Fruit fly (Drosophila melanogaster) whole organism, prepupa: ENCODE measurements around the gene CG31612.
A peak's percentile ranks its signal among the peaks of the same experiment; 100 is the strongest.

Experiments
- CG10669 ChIP-seq: fragments of 200-800 bp; sonication (Bioruptor generic); optimal IDR thresholded peaks from 3 replicates; lab custom pipeline; 2018; ENCODE audit warnings: missing biosample characterization, mild to moderate bottlenecking, missing genetic modification characterization, moderate library complexity
- CG11294 ChIP-seq: fragments of 200-800 bp; sonication (Bioruptor generic); IDR thresholded peaks from 2 replicates; pipeline ENCODE4 v1.3.6; 2022; ENCODE audit warnings: missing biosample characterization, missing genetic modification characterization
- CG11762 ChIP-seq: fragments of 200-800 bp; sonication (Bioruptor generic); optimal IDR thresholded peaks from 3 replicates; lab custom pipeline; 2016; ENCODE audit warnings: missing biosample characterization, missing genetic modification characterization; ENCODE audit not compliant: insufficient read depth
- CG1621 ChIP-seq: fragments of 200-800 bp; sonication (Bioruptor generic); optimal IDR thresholded peaks from 3 replicates; lab custom pipeline; 2018; ENCODE audit warnings: missing biosample characterization, mild to moderate bottlenecking, missing genetic modification characterization
- CG16779 ChIP-seq: fragments of 200-800 bp; sonication (Bioruptor generic); optimal IDR thresholded peaks from 3 replicates; lab custom pipeline; 2017; ENCODE audit warnings: missing biosample characterization, mild to moderate bottlenecking, missing genetic modification characterization
- CG3032 ChIP-seq: fragments of 200-800 bp; optimal IDR thresholded peaks from 2 replicates; lab custom pipeline; 2019; ENCODE audit warnings: missing biosample characterization, mild to moderate bottlenecking, missing genetic modification characterization, moderate library complexity
- CG31627 ChIP-seq: fragments of 200-800 bp; sonication (Bioruptor generic); optimal IDR thresholded peaks from 3 replicates; lab custom pipeline; 2016; ENCODE audit warnings: missing biosample characterization, missing genetic modification characterization
- CG34406 ChIP-seq: fragments of 200-800 bp; sonication (Bioruptor generic); optimal IDR thresholded peaks from 3 replicates; lab custom pipeline; 2016; ENCODE audit warnings: missing biosample characterization, missing genetic modification characterization
- CG4318 ChIP-seq: fragments of 200-800 bp; sonication (Bioruptor generic); optimal IDR thresholded peaks from 3 replicates; lab custom pipeline; 2017; ENCODE audit warnings: missing biosample characterization, mild to moderate bottlenecking, missing genetic modification characterization
- CG6163 ChIP-seq: fragments of 200-800 bp; sonication (Bioruptor generic); IDR thresholded peaks from 3 replicates; pipeline ENCODE4 v1.3.6; 2022; ENCODE audit warnings: missing biosample characterization, missing genetic modification characterization
- CG6276 ChIP-seq: fragments of 200-800 bp; sonication (Bioruptor generic); optimal IDR thresholded peaks from 2 replicates; lab custom pipeline; 2017; ENCODE audit warnings: missing biosample characterization, mild to moderate bottlenecking, missing genetic modification characterization
- CG6792 ChIP-seq: fragments of 200-800 bp; sonication (Bioruptor generic); optimal IDR thresholded peaks from 3 replicates; lab custom pipeline; 2016; ENCODE audit warnings: missing biosample characterization, missing genetic modification characterization
- CG6808 ChIP-seq: fragments of 200-800 bp; sonication (Bioruptor generic); optimal IDR thresholded peaks from 3 replicates; lab custom pipeline; 2017; ENCODE audit warnings: missing biosample characterization, missing genetic modification characterization, mild to moderate bottlenecking, moderate library complexity, missing genetic modification reagents
- CG7368 ChIP-seq: fragments of 200-800 bp; sonication (Bioruptor generic); optimal IDR thresholded peaks from 3 replicates; lab custom pipeline; 2016; ENCODE audit warnings: missing biosample characterization, missing genetic modification characterization
- CG8119 ChIP-seq: fragments of 200-800 bp; sonication (Bioruptor generic); IDR thresholded peaks from 3 replicates; pipeline ENCODE4 v1.3.6; 2022; ENCODE audit warnings: missing biosample characterization, missing genetic modification characterization
- CG8319 ChIP-seq: fragments of 200-800 bp; sonication (Bioruptor generic); optimal IDR thresholded peaks from 3 replicates; lab custom pipeline; 2016; ENCODE audit warnings: missing biosample characterization, missing genetic modification characterization
- CG9139 ChIP-seq: fragments of 200-800 bp; sonication (Bioruptor generic); optimal IDR thresholded peaks from 3 replicates; lab custom pipeline; 2017; ENCODE audit warnings: missing biosample characterization, mild to moderate bottlenecking, missing genetic modification characterization
- Eip75B ChIP-seq: fragments of 200-800 bp; sonication (Bioruptor generic); optimal IDR thresholded peaks from 3 replicates; lab custom pipeline; 2016; ENCODE audit warnings: missing biosample characterization, missing genetic modification characterization
- Eip78C ChIP-seq: fragments of 200-800 bp; sonication (Bioruptor generic); peaks from one replicate; lab custom pipeline; 2016; ENCODE audit warnings: missing biosample characterization, missing genetic modification characterization
- Eip93F ChIP-seq: fragments of 200-800 bp; sonication (Bioruptor generic); optimal IDR thresholded peaks from 2 replicates; lab custom pipeline; 2016; ENCODE audit warnings: missing biosample characterization, mild to moderate bottlenecking, missing genetic modification characterization
- Ets96B ChIP-seq: fragments of 200-800 bp; optimal IDR thresholded peaks from 2 replicates; lab custom pipeline; 2019; ENCODE audit warnings: missing biosample characterization, mild to moderate bottlenecking, missing genetic modification characterization, moderate library complexity
- Gug ChIP-seq: fragments of 200-800 bp; sonication (Bioruptor generic); IDR thresholded peaks from 2 replicates; pipeline ENCODE4 v1.3.6; 2022; ENCODE audit warnings: missing biosample characterization, missing genetic modification characterization
- Hr38 ChIP-seq: sonication (Bioruptor generic); optimal IDR thresholded peaks from 2 replicates; lab custom pipeline; 2016; ENCODE audit warnings: missing biosample characterization, missing genetic modification characterization
- Hr39 ChIP-seq: fragments of 200-800 bp; sonication (Bioruptor generic); optimal IDR thresholded peaks from 2 replicates; lab custom pipeline; 2016; ENCODE audit warnings: missing biosample characterization, missing genetic modification characterization
- Lpt ChIP-seq: fragments of 200-800 bp; sonication (Bioruptor generic); optimal IDR thresholded peaks from 3 replicates; lab custom pipeline; 2016; ENCODE audit warnings: missing biosample characterization, missing genetic modification characterization
- Met ChIP-seq: fragments of 200-800 bp; sonication (Bioruptor generic); optimal IDR thresholded peaks from 3 replicates; lab custom pipeline; 2016; ENCODE audit warnings: missing biosample characterization, missing genetic modification characterization
- OdsH ChIP-seq: fragments of 200-800 bp; sonication (Bioruptor generic); optimal IDR thresholded peaks from 3 replicates; lab custom pipeline; 2016; ENCODE audit warnings: missing biosample characterization, missing genetic modification characterization
- Smox ChIP-seq: fragments of 200-800 bp; sonication (Bioruptor generic); optimal IDR thresholded peaks from 3 replicates; lab custom pipeline; 2016; ENCODE audit warnings: missing biosample characterization, missing genetic modification characterization
- Sox102F ChIP-seq: fragments of 200-800 bp; sonication (Bioruptor generic); optimal IDR thresholded peaks from 2 replicates; lab custom pipeline; 2016; ENCODE audit warnings: missing biosample characterization, mild to moderate bottlenecking, missing genetic modification characterization
- Sox14 ChIP-seq: fragments of 200-800 bp; sonication (Bioruptor generic); optimal IDR thresholded peaks from 3 replicates; lab custom pipeline; 2016; ENCODE audit warnings: missing biosample characterization, missing genetic modification characterization
- Sox15 ChIP-seq: fragments of 200-800 bp; sonication (Bioruptor generic); optimal IDR thresholded peaks from 3 replicates; lab custom pipeline; 2016; ENCODE audit warnings: missing biosample characterization, missing genetic modification characterization
- achi ChIP-seq: fragments of 200-800 bp; sonication (Bioruptor generic); optimal IDR thresholded peaks from 3 replicates; lab custom pipeline; 2016; ENCODE audit warnings: missing biosample characterization, missing genetic modification characterization
- acj6 ChIP-seq: fragments of 200-800 bp; sonication (Bioruptor generic); optimal IDR thresholded peaks from 3 replicates; lab custom pipeline; 2016; ENCODE audit warnings: missing biosample characterization, missing genetic modification characterization
- cyc ChIP-seq: fragments of 200-800 bp; sonication (Bioruptor generic); optimal IDR thresholded peaks from 3 replicates; lab custom pipeline; 2016; ENCODE audit warnings: missing biosample characterization, missing genetic modification characterization
- dac ChIP-seq: fragments of 200-800 bp; sonication (Bioruptor generic); optimal IDR thresholded peaks from 2 replicates; lab custom pipeline; 2017; ENCODE audit warnings: missing biosample characterization, mild to moderate bottlenecking, missing genetic modification characterization
- dsx ChIP-seq: fragments of 200-800 bp; optimal IDR thresholded peaks from 3 replicates; lab custom pipeline; 2019; ENCODE audit warnings: missing biosample characterization, mild to moderate bottlenecking, missing genetic modification characterization, moderate library complexity; ENCODE audit not compliant: poor library complexity, severe bottlenecking
- esn ChIP-seq: fragments of 200-800 bp; sonication (Bioruptor generic); optimal IDR thresholded peaks from 2 replicates; lab custom pipeline; 2016; ENCODE audit warnings: missing biosample characterization, mild to moderate bottlenecking, missing genetic modification characterization, moderate library complexity
- fd59A ChIP-seq: fragments of 200-800 bp; sonication (Bioruptor generic); optimal IDR thresholded peaks from 2 replicates; lab custom pipeline; 2017; ENCODE audit warnings: missing biosample characterization, mild to moderate bottlenecking, missing genetic modification characterization, missing genetic modification reagents
- fd85E ChIP-seq: fragments of 200-800 bp; sonication (Bioruptor generic); optimal IDR thresholded peaks from 3 replicates; lab custom pipeline; 2016; ENCODE audit warnings: missing biosample characterization, missing genetic modification characterization
- lz ChIP-seq: fragments of 200-800 bp; sonication (Bioruptor generic); optimal IDR thresholded peaks from 3 replicates; lab custom pipeline; 2016; ENCODE audit warnings: missing biosample characterization, missing genetic modification characterization
- pdm3 ChIP-seq: fragments of 200-800 bp; sonication (Bioruptor generic); optimal IDR thresholded peaks from 3 replicates; lab custom pipeline; 2016; ENCODE audit warnings: missing biosample characterization, missing genetic modification characterization
- salr ChIP-seq, 2 experiments: fragments of 200-800 bp; sonication (Bioruptor generic); optimal IDR thresholded peaks; 3 replicates each; lab custom pipeline; 2016 to 2018; ENCODE audit warnings: missing biosample characterization in 2 of 2, missing genetic modification characterization in 2 of 2, mild to moderate bottlenecking in 1 of 2
- ss ChIP-seq, 2 experiments: fragments of 200-800 bp; sonication (Bioruptor generic); optimal IDR thresholded peaks; 2 replicates in 1 of 2; 3 replicates in 1 of 2; lab custom pipeline; 2017 to 2018; ENCODE audit warnings: mild to moderate bottlenecking in 2 of 2, missing biosample characterization in 2 of 2, missing genetic modification characterization in 2 of 2, moderate library complexity in 1 of 2
- vri ChIP-seq: fragments of 200-800 bp; sonication (Bioruptor generic); optimal IDR thresholded peaks from 3 replicates; lab custom pipeline; 2016; ENCODE audit warnings: missing biosample characterization, mild to moderate bottlenecking, missing genetic modification characterization

Gene CG31612

dm6 chr2L:21806359-21806758, 11.1 kb upstream of the CG31612 start:
- no peak for TF ChIP-seq CG16779 (tag; lab: Kevin White, UChicago)
- TF ChIP-seq Sox102F (GFP tag; lab: Kevin White, UChicago), result no peak
- no peak for TF ChIP-seq lz (GFP tag; lab: Kevin White, UChicago)
- no peak for TF ChIP-seq dsx (GFP tag; lab: Kevin White, UChicago)
- no peak for TF ChIP-seq fd85E (GFP tag; lab: Kevin White, UChicago)
- TF ChIP-seq, all 60 proteins: peak for 0

dm6 chr2L:21804105-21804504, 8.9 kb upstream of the CG31612 start:
- TF ChIP-seq Eip78C (GFP tag; lab: Kevin White, UChicago) (peak; percentile 42), Gug (GFP tag; lab: Robert Waterston, UW) (no peak)

dm6 chr2L:21794547-21795341, 503 bp downstream of the CG31612 start:
- peak; percentile 96 for TF ChIP-seq CG6792 (GFP tag; lab: Kevin White, UChicago)
- peak; percentile 98 for TF ChIP-seq Hr39
- peak; percentile 91 for TF ChIP-seq CG4318 (GFP tag; lab: Kevin White, UChicago)
- peak; percentile 94 to 97 for TF ChIP-seq ss (GFP tag; optimal IDR thresholded peaks at IDR 0.05; lab: Kevin White, UChicago)
- TF ChIP-seq CG34406 (GFP tag; lab: Kevin White, UChicago), result peak; percentile 96
- peak; percentile 95 for TF ChIP-seq Lpt (GFP tag; lab: Kevin White, UChicago)
- TF ChIP-seq CG9139 (GFP tag; lab: Kevin White, UChicago), result peak; percentile 91
- peak; percentile 97 for TF ChIP-seq Sox102F (GFP tag; lab: Kevin White, UChicago)
- peak; percentile 97 for TF ChIP-seq Smox (GFP tag; lab: Kevin White, UChicago)
- peak; percentile 92 for TF ChIP-seq CG6276 (GFP tag; lab: Kevin White, UChicago)
- TF ChIP-seq CG6808 (GFP tag; lab: Kevin White, UChicago), result peak; percentile 95
- peak; percentile 98 for TF ChIP-seq esn
- peak; percentile 96 for TF ChIP-seq Gug (GFP tag; lab: Robert Waterston, UW)
- peak; percentile 94 for TF ChIP-seq dac (GFP tag; lab: Kevin White, UChicago)
- TF ChIP-seq achi (GFP tag; lab: Kevin White, UChicago), result peak; percentile 96
- peak; percentile 95 for TF ChIP-seq fd59A (GFP tag; lab: Kevin White, UChicago)
- peak; percentile 98 for TF ChIP-seq CG3032
- TF ChIP-seq CG16779 (tag; lab: Kevin White, UChicago), result peak; percentile 92
- TF ChIP-seq fd85E (GFP tag; lab: Kevin White, UChicago), result peak; percentile 91
- peak; percentile 97 for TF ChIP-seq pdm3 (GFP tag; lab: Kevin White, UChicago)
- no peak for TF ChIP-seq Hr38
- peak; percentile 96 for TF ChIP-seq dsx (GFP tag; lab: Kevin White, UChicago)
- TF ChIP-seq Eip93F, result peak; percentile 88
- TF ChIP-seq Met (GFP tag; lab: Kevin White, UChicago), result peak; percentile 98
- peak; percentile 99 for TF ChIP-seq Eip78C (GFP tag; lab: Kevin White, UChicago)
- peak; percentile 96 for TF ChIP-seq CG7368
- peak; percentile 96 for TF ChIP-seq CG10669 (GFP tag; lab: Kevin White, UChicago)
- peak; percentile 95 for TF ChIP-seq salr (GFP tag; optimal IDR thresholded peaks at IDR 0.05; lab: Kevin White, UChicago)
- peak; percentile 98 for TF ChIP-seq OdsH
- peak; percentile 96 for TF ChIP-seq vri (GFP tag; lab: Kevin White, UChicago)
- peak; percentile 96 for TF ChIP-seq CG1621 (tag; lab: Kevin White, UChicago)
- peak; percentile 98 for TF ChIP-seq Ets96B
- peak; percentile 94 for TF ChIP-seq CG8319 (GFP tag; lab: Kevin White, UChicago)
- peak; percentile 97 for TF ChIP-seq Sox15
- peak; percentile 96 for TF ChIP-seq CG8119 (GFP tag; lab: Robert Waterston, UW)
- TF ChIP-seq CG11294, result peak; percentile 94
- peak; percentile 98 for TF ChIP-seq Sox14 (GFP tag; lab: Kevin White, UChicago)
- TF ChIP-seq CG6163, result peak; percentile 98
- peak; percentile 95 for TF ChIP-seq CG11762
- peak; percentile 98 for TF ChIP-seq Eip75B (GFP tag; lab: Kevin White, UChicago)
- TF ChIP-seq acj6 (GFP tag; lab: Kevin White, UChicago), result peak; percentile 98
- peak; percentile 98 for TF ChIP-seq cyc (GFP tag; lab: Kevin White, UChicago)
- TF ChIP-seq CG31627 (GFP tag; lab: Kevin White, UChicago), result peak; percentile 98
